Worm (Caenorhabditis elegans): ENCODE results near the gene epg-6.

Gene epg-6

DNA sequence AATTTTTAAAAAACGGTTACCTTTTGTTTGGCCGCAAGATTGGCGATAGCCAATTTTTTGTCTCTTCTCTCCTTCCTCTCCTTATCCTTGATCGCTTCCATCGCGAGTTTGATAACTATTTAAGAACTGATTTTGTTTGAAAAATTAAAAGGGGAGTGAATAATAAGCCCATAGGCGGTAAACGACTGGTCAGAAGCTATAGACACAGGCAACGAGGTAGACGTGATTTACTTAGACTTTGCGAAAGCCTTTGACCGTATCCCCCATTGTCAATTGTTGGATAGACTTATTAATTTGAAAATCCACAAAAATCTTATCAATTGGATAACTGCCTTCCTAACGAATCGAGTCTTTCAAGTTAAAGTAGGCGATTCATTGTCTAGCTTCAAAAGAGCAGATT lies 13.7 kb downstream of the epg-6 start, which contains the start of gene Y45F3A.5:
Y45F3A.5 (minus strand) TSS at position 101 of the 400 bp plus-strand sequence.
- no peak for TF ChIP-seq fkh-10 (GFP tag; optimal IDR thresholded peaks at IDR 0.05)

DNA sequence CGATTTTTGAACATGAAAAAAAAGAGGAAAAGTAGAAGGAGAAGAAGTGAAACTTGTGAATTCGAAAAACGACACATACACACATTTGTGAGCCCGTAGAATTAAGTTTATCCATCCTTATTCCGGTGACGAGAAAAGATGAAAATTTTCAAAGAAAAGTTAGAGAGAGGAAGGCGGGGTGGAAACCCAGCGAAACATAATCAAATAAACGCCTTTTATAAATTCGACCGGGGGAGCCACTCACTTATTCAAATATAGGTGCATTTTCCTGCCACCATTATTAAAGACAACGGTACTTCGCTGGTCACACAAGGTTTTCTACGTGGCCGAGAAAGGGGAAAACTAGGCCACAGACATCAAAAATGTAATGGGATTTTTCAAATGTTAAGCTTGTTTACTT lies 16.5 kb downstream of the epg-6 start:
- no peak for TF ChIP-seq fos-1 (tag; optimal IDR thresholded peaks at IDR 0.05)
- TF ChIP-seq elt-1 (tag; optimal IDR thresholded peaks at IDR 0.05): no peak
- no peak for TF ChIP-seq mml-1 (tag; optimal IDR thresholded peaks at IDR 0.05)
- no peak for TF ChIP-seq egl-5 (tag; optimal IDR thresholded peaks at IDR 0.05)

DNA sequence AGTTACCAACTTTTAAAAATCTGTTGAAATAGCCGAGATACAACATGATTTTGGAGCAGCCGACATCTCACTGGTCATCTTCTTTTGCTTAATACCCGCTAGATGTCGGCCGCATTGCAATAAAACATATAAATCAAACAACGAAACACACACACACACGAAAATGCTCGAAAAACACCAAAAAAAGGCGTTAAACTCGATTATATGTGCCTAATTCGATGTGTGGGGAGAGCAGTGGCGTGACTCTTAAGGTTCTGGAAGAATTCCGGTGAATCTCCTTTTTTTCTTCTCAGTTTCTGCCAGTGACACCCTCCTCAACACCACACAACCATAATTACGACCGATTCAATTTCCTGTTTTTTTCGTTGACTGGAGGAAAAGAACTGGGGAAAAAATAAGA lies 19.8 kb downstream of the epg-6 start:
- TF ChIP-seq ama-1 (optimal IDR thresholded peaks at IDR 0.05): no peak
- TF ChIP-seq zag-1 (tag; optimal IDR thresholded peaks at IDR 0.05): no peak
- no peak for TF ChIP-seq ceh-28 (tag; optimal IDR thresholded peaks at IDR 0.05)
- TF ChIP-seq jun-1 (tag; optimal IDR thresholded peaks at IDR 0.05): no peak
- no peak for TF ChIP-seq nhr-237 (tag; optimal IDR thresholded peaks at IDR 0.05)
- TF ChIP-seq snpc-4 (tag; optimal IDR thresholded peaks at IDR 0.05): peak; percentile 24
- TF ChIP-seq daf-12 (tag; optimal IDR thresholded peaks at IDR 0.05): no peak

DNA sequence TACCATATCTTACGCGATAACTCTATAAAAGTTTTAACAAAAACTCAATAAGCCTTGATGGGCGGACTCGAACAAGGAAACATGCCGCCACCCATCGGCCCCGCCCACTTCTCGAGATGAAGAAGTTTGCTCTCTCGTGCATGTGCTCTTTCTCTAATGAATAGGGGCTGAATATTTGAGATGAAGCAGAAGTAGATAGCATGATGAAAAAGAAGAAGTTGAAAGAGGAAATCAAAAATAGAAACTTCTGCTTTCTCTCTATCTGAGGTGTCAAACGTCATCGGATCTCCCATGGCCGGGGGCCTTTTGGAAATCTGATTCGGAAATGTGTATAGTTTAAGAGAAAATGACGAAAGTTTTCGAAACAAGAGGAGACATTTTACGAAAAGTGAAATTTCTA lies 21.1 kb downstream of the epg-6 start:
- TF ChIP-seq ceh-9 (tag; optimal IDR thresholded peaks at IDR 0.05): no peak
- TF ChIP-seq fos-1 (tag; optimal IDR thresholded peaks at IDR 0.05): no peak

DNA sequence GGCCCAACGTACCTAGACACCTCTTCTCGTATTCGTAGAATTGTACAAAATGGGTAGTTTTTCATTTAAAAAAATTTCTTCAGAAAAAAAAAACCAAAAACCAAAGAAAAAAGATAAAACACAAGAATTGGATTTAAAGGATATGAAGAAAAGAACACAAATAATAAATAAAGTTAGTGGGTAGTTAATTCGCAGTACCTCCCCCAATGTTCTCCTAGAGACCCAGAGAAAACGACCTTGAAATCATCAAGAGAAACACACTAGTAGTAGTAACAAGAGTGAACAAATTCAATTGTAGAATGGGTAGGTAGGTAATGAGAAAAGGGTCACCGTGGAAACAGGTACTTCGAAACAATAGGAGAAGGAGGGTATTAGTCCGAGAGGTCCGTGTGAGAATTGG lies 22.2 kb downstream of the epg-6 start:
- peak; percentile 49 for TF ChIP-seq nhr-25 (tag; optimal IDR thresholded peaks at IDR 0.05)
- TF ChIP-seq elt-1 (tag; optimal IDR thresholded peaks at IDR 0.05): no peak
- no peak for TF ChIP-seq ztf-4 (tag; optimal IDR thresholded peaks at IDR 0.05)
- no peak for TF ChIP-seq skn-1 (tag; optimal IDR thresholded peaks at IDR 0.05)
- no peak for TF ChIP-seq nhr-11 (tag; optimal IDR thresholded peaks at IDR 0.05)
- no peak for TF ChIP-seq ztf-11 (tag; optimal IDR thresholded peaks at IDR 0.05)

DNA sequence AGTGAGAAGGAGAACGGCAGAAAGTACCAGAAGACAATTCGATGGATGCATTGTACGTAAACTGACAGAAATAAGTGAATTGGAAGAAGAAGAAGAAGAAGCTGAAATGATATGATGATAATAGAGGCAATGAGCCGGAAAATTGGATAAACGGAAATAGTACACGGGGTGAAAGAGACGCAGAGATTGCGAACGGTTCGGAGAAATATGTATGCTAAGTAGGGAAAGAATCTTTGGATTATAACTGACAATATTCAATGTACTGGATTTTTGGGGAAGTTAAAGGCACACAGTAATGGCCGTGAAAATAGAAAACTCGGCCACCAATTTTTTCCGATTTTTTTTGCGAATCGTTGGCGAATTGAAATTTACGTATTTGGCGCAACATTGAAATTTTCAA lies 24.7 kb downstream of the epg-6 start, which contains the start of gene Y45F3A.4:
Y45F3A.4 (minus strand) TSS at position 101 of the 400 bp plus-strand sequence.
- TF ChIP-seq nhr-77 (tag; optimal IDR thresholded peaks at IDR 0.05): no peak
- no peak for TF ChIP-seq nhr-237 (tag; optimal IDR thresholded peaks at IDR 0.05)
- no peak for TF ChIP-seq fkh-10 (GFP tag; optimal IDR thresholded peaks at IDR 0.05)
- TF ChIP-seq eor-1 (tag; optimal IDR thresholded peaks at IDR 0.05): no peak
- no peak for TF ChIP-seq jun-1 (tag; optimal IDR thresholded peaks at IDR 0.05)
- no peak for TF ChIP-seq nhr-43 (tag; optimal IDR thresholded peaks at IDR 0.05; ENCODE audit: poor library complexity, severe bottlenecking)
- TF ChIP-seq nhr-76 (tag; optimal IDR thresholded peaks at IDR 0.05): no peak
- TF ChIP-seq ztf-11 (tag; optimal IDR thresholded peaks at IDR 0.05): no peak
- TF ChIP-seq daf-12 (tag; optimal IDR thresholded peaks at IDR 0.05): no peak
- no peak for TF ChIP-seq nhr-11 (tag; optimal IDR thresholded peaks at IDR 0.05)
- no peak for TF ChIP-seq nhr-25 (tag; optimal IDR thresholded peaks at IDR 0.05)
- no peak for TF ChIP-seq snpc-4 (tag; optimal IDR thresholded peaks at IDR 0.05)
- TF ChIP-seq nhr-28 (tag; optimal IDR thresholded peaks at IDR 0.05): no peak
- no peak for TF ChIP-seq unc-62 (GFP tag; optimal IDR thresholded peaks at IDR 0.05)
- TF ChIP-seq nhr-12 (tag; optimal IDR thresholded peaks at IDR 0.05): no peak
- no peak for TF ChIP-seq hmg-11 (tag; optimal IDR thresholded peaks at IDR 0.05)
- no peak for TF ChIP-seq lsy-12 (tag; optimal IDR thresholded peaks at IDR 0.05)
- no peak for TF ChIP-seq pha-4 (tag; optimal IDR thresholded peaks at IDR 0.05)

DNA sequence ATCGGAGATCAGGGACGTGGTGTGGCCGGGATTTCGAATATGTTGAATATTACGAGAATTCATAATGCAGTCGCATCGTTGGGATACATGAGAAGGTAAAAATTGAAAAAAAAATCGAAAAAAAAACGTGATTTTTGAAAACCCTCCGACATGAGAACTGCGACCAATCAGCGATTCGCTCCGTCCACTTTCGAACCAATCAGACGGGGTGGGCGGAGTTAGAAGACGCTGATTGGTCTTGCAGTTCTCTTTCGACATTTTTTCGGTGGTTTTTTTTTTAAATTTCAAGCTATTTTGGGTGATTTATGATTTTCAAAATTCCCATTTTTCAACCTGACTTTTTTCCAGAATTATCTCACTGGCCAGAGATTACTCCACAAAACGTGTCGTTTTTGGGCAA lies 30.7 kb downstream of the epg-6 start:
- TF ChIP-seq pha-4 (tag; optimal IDR thresholded peaks at IDR 0.05) (no peak), nfya-1 (tag; optimal IDR thresholded peaks at IDR 0.05; ENCODE audit: insufficient read depth) (peak; percentile 71)

DNA sequence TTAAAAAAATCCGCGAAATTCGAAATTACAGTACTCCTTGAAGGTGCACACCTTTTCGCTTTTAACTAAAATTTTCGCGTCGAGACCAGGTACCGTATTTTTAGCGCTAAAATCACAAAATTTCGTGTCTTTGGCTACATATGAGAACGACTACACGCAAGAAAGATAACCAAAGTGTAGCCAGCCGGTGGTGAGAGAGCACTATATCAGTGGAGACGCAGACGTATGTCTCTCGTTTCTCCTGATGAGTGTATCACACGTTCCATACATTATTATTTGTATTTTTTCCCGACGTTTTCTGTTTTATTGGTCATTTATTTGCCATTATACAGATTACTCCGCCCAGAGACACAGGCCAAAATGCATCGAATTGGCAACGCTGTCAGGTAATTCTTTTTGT lies 34.1 kb downstream of the epg-6 start, which contains the start of gene acdh-11:
acdh-11 (plus strand) TSS at position 333 of the 400 bp plus-strand sequence.
- TF ChIP-seq daf-12 (tag; optimal IDR thresholded peaks at IDR 0.05) (no peak), fos-1 (tag; optimal IDR thresholded peaks at IDR 0.05) (no peak), pqm-1 (tag; optimal IDR thresholded peaks at IDR 0.05) (peak; percentile 24), nfya-1 (tag; optimal IDR thresholded peaks at IDR 0.05; ENCODE audit: insufficient read depth) (peak; percentile 30), fkh-2 (tag; optimal IDR thresholded peaks at IDR 0.05) (no peak), nhr-43 (tag; optimal IDR thresholded peaks at IDR 0.05; ENCODE audit: poor library complexity, severe bottlenecking) (peak; percentile 22), nhr-77 (tag; optimal IDR thresholded peaks at IDR 0.05) (no peak), elt-2 (tag; optimal IDR thresholded peaks at IDR 0.05) (peak; percentile 65), sea-2 (GFP tag; optimal IDR thresholded peaks at IDR 0.05) (no peak), tbx-2 (tag; optimal IDR thresholded peaks at IDR 0.05) (no peak), ceh-28 (tag; optimal IDR thresholded peaks at IDR 0.05) (no peak), jun-1 (tag; optimal IDR thresholded peaks at IDR 0.05) (no peak), unc-39 (tag; optimal IDR thresholded peaks at IDR 0.05) (no peak), mdl-1 (tag; optimal IDR thresholded peaks at IDR 0.05) (no peak), lin-39 (tag; optimal IDR thresholded peaks at IDR 0.05) (no peak), ama-1 (optimal IDR thresholded peaks at IDR 0.05) (no peak), hmg-11 (tag; optimal IDR thresholded peaks at IDR 0.05) (peak; percentile 8), R02D3.7 (tag; optimal IDR thresholded peaks at IDR 0.05) (no peak), ztf-4 (tag; optimal IDR thresholded peaks at IDR 0.05) (no peak), elt-3 (tag; optimal IDR thresholded peaks at IDR 0.05) (no peak)
